Worm (Caenorhabditis elegans): Measurements from ENCODE around the gene uaf-2.

Gene uaf-2

ce11 chrIV:17087384-17088099 is 31.0 kb downstream of the uaf-2 start, which contains the start of the genes snx-13 and snr-1 (continued):
- TF ChIP-seq hlh-12 (tag; optimal IDR thresholded peaks at IDR 0.05) (no peak), mcd-1 (GFP tag; IDR thresholded peaks at IDR 0.05) (peak; percentile 96), C17E4.6 (GFP tag; IDR thresholded peaks at IDR 0.05) (no peak), F55B11.4 (tag; optimal IDR thresholded peaks at IDR 0.05; ENCODE audit: borderline replicate concordance, insufficient read depth) (no peak), mel-28 (tag; optimal IDR thresholded peaks at IDR 0.05; ENCODE audit: borderline replicate concordance) (no peak), him-1 (tag; optimal IDR thresholded peaks at IDR 0.05) (no peak), attf-6 (GFP tag; IDR thresholded peaks at IDR 0.05) (peak; percentile 88), ceh-58 (GFP tag; IDR thresholded peaks at IDR 0.05) (no peak), chd-7 (tag; optimal IDR thresholded peaks at IDR 0.05) (no peak), B0019.2 (GFP tag; conservative IDR thresholded peaks at IDR 0.05) (0 out of 2 replicates have a peak, but pooled peaks have one; percentile 12), snpc-3.4 (tag; optimal IDR thresholded peaks at IDR 0.05) (peak; percentile 57), Y79H2A.3 (GFP tag; conservative IDR thresholded peaks at IDR 0.05) (peak; percentile 82; the same call in 1 of the 2 replicates), athp-1 (tag; optimal IDR thresholded peaks at IDR 0.05) (peak; percentile 82), B0035.1 (tag; optimal IDR thresholded peaks at IDR 0.05) (no peak), lsl-1 (GFP tag; optimal IDR thresholded peaks at IDR 0.05) (peak; percentile 49), unc-62 (GFP tag; optimal IDR thresholded peaks at IDR 0.05) (no peak), F57A8.1 (GFP tag; optimal IDR thresholded peaks at IDR 0.05) (no peak), hrde-1 (tag; optimal IDR thresholded peaks at IDR 0.05; ENCODE audit: borderline replicate concordance) (peak; percentile 42), madf-8 (GFP tag; conservative IDR thresholded peaks at IDR 0.05) (no peak), sdz-38 (tag; optimal IDR thresholded peaks at IDR 0.05) (no peak), ZK185.1 (tag; optimal IDR thresholded peaks at IDR 0.05; ENCODE audit: poor library complexity, severe bottlenecking) (peak; percentile 55), T26A5.8 (tag; optimal IDR thresholded peaks at IDR 0.05) (no peak), Y67H2A.10 (GFP tag; conservative IDR thresholded peaks at IDR 0.05) (no peak), hsf-1 (GFP tag; IDR thresholded peaks at IDR 0.05) (no peak), ama-1 (optimal IDR thresholded peaks at IDR 0.05) (no peak), ama-1 (GFP tag; optimal IDR thresholded peaks at IDR 0.05) (no peak), zim-3 (tag; optimal IDR thresholded peaks at IDR 0.05) (no peak), sea-2 (GFP tag; IDR thresholded peaks at IDR 0.05) (no peak), egl-44 (GFP tag; IDR thresholded peaks at IDR 0.05) (no peak), D2030.7 (GFP tag; IDR thresholded peaks at IDR 0.05) (peak; percentile 91), lin-54 (GFP tag; optimal IDR thresholded peaks at IDR 0.05) (peak; percentile 83), ets-4 (GFP tag; optimal IDR thresholded peaks at IDR 0.05) (no peak), nfyb-1 (GFP tag; IDR thresholded peaks at IDR 0.05) (peak; percentile 57; the same call in 1 of the 2 replicates), Y53G8AR.9 (GFP tag; conservative IDR thresholded peaks at IDR 0.05) (no peak), snpc-4 (GFP tag; optimal IDR thresholded peaks at IDR 0.05) (peak; percentile 73), snpc-4 (tag; optimal IDR thresholded peaks at IDR 0.05) (peak; percentile 36 to 91 (median 73)), lin-35 (GFP tag; optimal IDR thresholded peaks at IDR 0.05) (peak in 1 of 3 experiments; percentile 64), akir-1 (GFP tag; optimal IDR thresholded peaks at IDR 0.05) (peak; percentile 31), lir-1 (GFP tag; conservative IDR thresholded peaks at IDR 0.05) (peak; percentile 80), Y95B8A.8 (GFP tag; IDR thresholded peaks at IDR 0.05) (peak; percentile 63; the same call in 1 of the 2 replicates), lsy-27 (tag; optimal IDR thresholded peaks at IDR 0.05; ENCODE audit: borderline replicate concordance, insufficient read depth) (no peak), pbrm-1 (GFP tag; IDR thresholded peaks at IDR 0.05) (peak; percentile 78), attf-5 (GFP tag; optimal IDR thresholded peaks at IDR 0.05) (peak; percentile 96), F57C9.4 (tag; optimal IDR thresholded peaks at IDR 0.05) (no peak), ceh-40 (GFP tag; IDR thresholded peaks at IDR 0.05) (no peak), nhr-120 (GFP tag; IDR thresholded peaks at IDR 0.05) (no peak), lag-1 (GFP tag; IDR thresholded peaks at IDR 0.05) (no peak), somi-1 (GFP tag; optimal IDR thresholded peaks at IDR 0.05) (peak; percentile 24)
